Worm (Caenorhabditis elegans): ENCODE data around the gene C02F5.10.

- TF ChIP-seq ama-1 (optimal IDR thresholded peaks at IDR 0.05) (no peak), nhr-237 (tag; optimal IDR thresholded peaks at IDR 0.05) (no peak), tbx-2 (tag; optimal IDR thresholded peaks at IDR 0.05) (no peak), lin-15B (tag; optimal IDR thresholded peaks at IDR 0.05) (no peak), aly-2 (tag; optimal IDR thresholded peaks at IDR 0.05) (no peak), zag-1 (tag; optimal IDR thresholded peaks at IDR 0.05) (no peak), lsy-12 (tag; optimal IDR thresholded peaks at IDR 0.05) (no peak), nhr-76 (tag; optimal IDR thresholded peaks at IDR 0.05) (no peak), elt-2 (tag; optimal IDR thresholded peaks at IDR 0.05) (no peak)
Observed at ce11 chrIII:8217919-8218318, 31.4 kb downstream of the C02F5.10 start, which contains the start of gene C30A5.16.

Measured in whole organism, L3 larva.